Worm (Caenorhabditis elegans) whole organism, L3 larva: ENCODE data around the gene ZK892.6.

Experiments
- R02D3.7 ChIP-seq: fragments of 150-350 bp; optimal IDR thresholded peaks from 2 replicates; lab custom pipeline; 2014; ENCODE audit warnings: missing biosample characterization, missing genetic modification characterization
- daf-12 ChIP-seq: fragments of 150-350 bp; optimal IDR thresholded peaks from 2 replicates; lab custom pipeline; 2014; ENCODE audit warnings: missing biosample characterization, missing genetic modification reagents, missing genetic modification characterization
- nhr-67 ChIP-seq: fragments of 150-350 bp; optimal IDR thresholded peaks from 2 replicates; lab custom pipeline; 2014; ENCODE audit warnings: missing biosample characterization, missing genetic modification characterization
- unc-62 ChIP-seq: fragments of 150-350 bp; sonication (generic microtip); optimal IDR thresholded peaks from 4 replicates; lab custom pipeline; 2014; ENCODE audit warnings: missing biosample characterization, missing genetic modification reagents, missing genetic modification characterization

DNA sequence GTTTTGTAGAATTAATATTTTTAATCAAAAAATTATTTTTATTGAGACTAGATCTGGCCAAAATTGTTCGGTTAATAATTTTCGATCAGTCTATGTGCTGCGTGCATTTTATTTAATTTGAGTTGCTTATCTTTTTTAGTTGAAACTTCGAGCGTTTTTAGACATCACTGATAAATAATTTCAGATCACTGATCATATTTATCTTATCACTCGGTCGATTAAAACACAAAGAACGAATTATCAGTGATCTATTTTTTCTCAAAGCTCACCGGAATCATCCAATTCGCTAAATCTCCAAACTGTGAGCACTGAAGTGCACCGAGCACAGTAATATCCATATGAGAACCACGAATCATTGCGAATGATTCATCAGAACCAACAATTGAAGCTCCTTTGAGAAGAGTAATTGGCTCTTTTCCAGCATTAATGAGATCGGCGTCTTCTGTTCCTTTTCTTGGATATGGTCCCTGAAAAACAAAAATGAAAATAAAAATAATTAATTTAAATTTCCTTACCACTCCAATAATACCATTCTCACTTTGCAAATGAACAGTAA, 44.8 kb downstream of the ZK892.6 start:
- TF ChIP-seq nhr-67 (tag; lab: Kevin White, UChicago) (no peak), daf-12 (tag; lab: Kevin White, UChicago) (no peak), R02D3.7 (no peak), unc-62 (no peak)
